Fruit fly (Drosophila melanogaster): ENCODE measurements around the gene Larp4B.

The Larp4B gene

DNA sequence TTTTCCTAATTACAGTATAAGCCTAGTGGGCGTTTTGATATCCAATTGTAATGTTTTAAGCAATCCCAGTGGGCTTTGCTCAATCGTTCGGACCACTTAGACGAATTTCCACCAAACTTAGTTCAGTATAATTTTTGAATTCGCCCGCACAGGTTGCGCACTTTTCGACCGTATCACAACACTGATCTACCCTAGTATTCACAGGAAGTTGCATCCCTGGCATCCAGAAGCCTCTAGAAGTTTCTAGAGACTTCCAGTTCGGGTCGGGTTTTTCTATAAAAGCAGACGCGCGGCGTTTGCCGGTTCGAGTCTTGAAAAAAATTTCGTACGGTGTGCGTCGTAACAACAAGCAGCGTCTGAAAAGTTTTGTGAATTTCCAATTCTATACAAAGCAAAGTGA, 31.7 kb upstream of the Larp4B start, which contains the start of gene Hsp83 (continued):
- TF ChIP-seq mam (GFP tag; optimal IDR thresholded peaks at IDR 0.05) (peak; percentile 79), B-H1 (GFP tag; IDR thresholded peaks at IDR 0.05) (peak; percentile 82; the same call in 2 of the 3 replicates), zfh2 (GFP tag; optimal IDR thresholded peaks at IDR 0.05) (peak; percentile 81), TFAM (GFP tag; optimal IDR thresholded peaks at IDR 0.05) (peak; percentile 89), CG4730 (GFP tag; IDR thresholded peaks at IDR 0.05) (peak; percentile 77; the same call in 1 of the 2 replicates), CG9727 (GFP tag; optimal IDR thresholded peaks at IDR 0.05) (peak; percentile 95), CG15073 (GFP tag; optimal IDR thresholded peaks at IDR 0.05) (no peak), gsb-n (tag; optimal IDR thresholded peaks at IDR 0.05) (peak; percentile 85), vfl (GFP tag; optimal IDR thresholded peaks at IDR 0.05) (peak; percentile 90), danr (GFP tag; IDR thresholded peaks at IDR 0.05) (peak; percentile 63), CG8359 (GFP tag; optimal IDR thresholded peaks at IDR 0.05; ENCODE audit: borderline replicate concordance) (peak; percentile 93), wek (GFP tag; optimal IDR thresholded peaks at IDR 0.05) (peak; percentile 97), CG16815 (GFP tag; optimal IDR thresholded peaks at IDR 0.05) (peak; percentile 79), CG7987 (GFP tag; optimal IDR thresholded peaks at IDR 0.05) (peak; percentile 100), CG31365 (tag; optimal IDR thresholded peaks at IDR 0.05) (peak; percentile 95), HLH3B (GFP tag; IDR thresholded peaks at IDR 0.05) (peak; percentile 90), CG42726 (GFP tag; IDR thresholded peaks at IDR 0.05; ENCODE audit: partially characterized antibody) (peak; percentile 38; the same call in 1 of the 2 replicates), Ets65A (GFP tag) (peak; percentile 99), Fer1 (GFP tag; optimal IDR thresholded peaks at IDR 0.05) (peak; percentile 100), HLH54F (GFP tag; optimal IDR thresholded peaks at IDR 0.05) (peak; percentile 88), CG13296 (GFP tag; optimal IDR thresholded peaks at IDR 0.05) (peak; percentile 99), CG15696 (tag; optimal IDR thresholded peaks at IDR 0.05) (peak; percentile 36), Fer2 (tag; optimal IDR thresholded peaks at IDR 0.05) (peak; percentile 91), CG30431 (GFP tag; optimal IDR thresholded peaks at IDR 0.05) (peak; percentile 89), gcm (GFP tag; optimal IDR thresholded peaks at IDR 0.05) (peak; percentile 98), CG1832 (GFP tag; optimal IDR thresholded peaks at IDR 0.05) (no peak), CG12299 (tag; optimal IDR thresholded peaks at IDR 0.05) (peak; percentile 98), Pdp1 (GFP tag; optimal IDR thresholded peaks at IDR 0.05) (peak; percentile 89), CG17612 (GFP tag; IDR thresholded peaks at IDR 0.05) (peak; percentile 85), Sin3A (optimal IDR thresholded peaks at IDR 0.05) (no peak), Dip2 (GFP tag; IDR thresholded peaks at IDR 0.05) (no peak), knrl (GFP tag; IDR thresholded peaks at IDR 0.05; ENCODE audit: partially characterized antibody) (no peak), corto (GFP tag; optimal IDR thresholded peaks at IDR 0.05) (peak; percentile 90), Dbx (GFP tag; IDR thresholded peaks at IDR 0.05) (peak; percentile 95), CG10431 (GFP tag; optimal IDR thresholded peaks at IDR 0.05) (peak; percentile 99), prd (optimal IDR thresholded peaks at IDR 0.05) (no peak), prd (GFP tag; IDR thresholded peaks at IDR 0.05) (peak; percentile 71), p53 (GFP tag; optimal IDR thresholded peaks at IDR 0.05) (peak; percentile 92), CG1233 (GFP tag; optimal IDR thresholded peaks at IDR 0.05) (peak; percentile 98), bab2 (GFP tag; optimal IDR thresholded peaks at IDR 0.05) (peak; percentile 79), Dp (GFP tag; optimal IDR thresholded peaks at IDR 0.05) (peak; percentile 94), CG11695 (GFP tag; IDR thresholded peaks at IDR 0.05) (peak; percentile 84), pum (GFP tag; optimal IDR thresholded peaks at IDR 0.05) (peak; percentile 81), CG4360 (GFP tag; IDR thresholded peaks at IDR 0.05) (peak; percentile 74), CG17385 (GFP tag; optimal IDR thresholded peaks at IDR 0.05) (peak; percentile 96), crc (GFP tag; optimal IDR thresholded peaks at IDR 0.05) (peak; percentile 94), MTF-1 (GFP tag; optimal IDR thresholded peaks at IDR 0.05; ENCODE audit: borderline replicate concordance) (peak; percentile 99), scrt (GFP tag; optimal IDR thresholded peaks at IDR 0.05) (peak; percentile 98), Atf-2 (GFP tag; optimal IDR thresholded peaks at IDR 0.05) (peak; percentile 84), Jarid2 (GFP tag; optimal IDR thresholded peaks at IDR 0.05) (peak; percentile 87), CG6272 (GFP tag; IDR thresholded peaks at IDR 0.05) (peak; percentile 56)

Measured in whole organism, embryonic.